Fruit fly (Drosophila melanogaster): ENCODE measurements around the gene CG9672.

Gene CG9672

DNA sequence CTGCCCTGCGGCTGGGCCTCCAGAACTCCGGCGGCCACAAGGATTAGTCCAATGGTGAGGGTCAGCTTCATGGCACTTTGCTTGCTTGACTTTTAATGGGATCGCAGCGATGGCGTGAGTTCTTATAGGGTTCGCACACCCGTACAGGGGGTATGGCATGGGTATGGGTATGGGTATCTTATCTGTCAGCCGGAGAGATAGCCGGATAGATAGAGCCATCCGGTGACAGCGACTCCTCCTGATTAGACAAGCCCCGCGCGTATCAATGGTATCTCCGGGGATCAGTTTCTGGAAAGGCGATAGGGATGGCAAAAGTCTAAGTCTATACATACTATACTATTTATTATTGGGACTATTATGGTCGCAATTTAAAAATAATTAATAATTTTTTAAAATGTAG is at the start of gene CG9672:
Gene CG9672, minus strand, starts transcription at position 101 of the 400 bp plus-strand sequence.
- no peak for TF ChIP-seq Snoo (tag; optimal IDR thresholded peaks at IDR 0.05)
- no peak for TF ChIP-seq fd96Ca (GFP tag; IDR thresholded peaks at IDR 0.05)
- TF ChIP-seq CG13204 (GFP tag; optimal IDR thresholded peaks at IDR 0.05): no peak
- TF ChIP-seq gl (tag; optimal IDR thresholded peaks at IDR 0.05): no peak
- TF ChIP-seq CG34367 (tag; optimal IDR thresholded peaks at IDR 0.05): no peak
- no peak for TF ChIP-seq CG4496 (GFP tag; IDR thresholded peaks at IDR 0.05)
- TF ChIP-seq EcR (GFP tag; optimal IDR thresholded peaks at IDR 0.05): no peak
- TF ChIP-seq CG9948 (tag; optimal IDR thresholded peaks at IDR 0.05): no peak
- TF ChIP-seq CG10348 (GFP tag; IDR thresholded peaks at IDR 0.05): no peak
- no peak for TF ChIP-seq Ets98B (GFP tag; IDR thresholded peaks at IDR 0.05)
- no peak for TF ChIP-seq Pif1B (GFP tag; optimal IDR thresholded peaks at IDR 0.05)
- no peak for TF ChIP-seq Pif1A (GFP tag; optimal IDR thresholded peaks at IDR 0.05)
- TF ChIP-seq CG17806 (tag; optimal IDR thresholded peaks at IDR 0.05): no peak
- TF ChIP-seq CG15710 (tag; optimal IDR thresholded peaks at IDR 0.05): no peak
- no peak for TF ChIP-seq CG12605 (GFP tag; IDR thresholded peaks at IDR 0.05)
- no peak for TF ChIP-seq D1 (tag; optimal IDR thresholded peaks at IDR 0.05)
- TF ChIP-seq CG8159 (tag; optimal IDR thresholded peaks at IDR 0.05): no peak
- no peak for TF ChIP-seq CG14655 (GFP tag; optimal IDR thresholded peaks at IDR 0.05)
- no peak for TF ChIP-seq CG8301 (tag; optimal IDR thresholded peaks at IDR 0.05)

DNA sequence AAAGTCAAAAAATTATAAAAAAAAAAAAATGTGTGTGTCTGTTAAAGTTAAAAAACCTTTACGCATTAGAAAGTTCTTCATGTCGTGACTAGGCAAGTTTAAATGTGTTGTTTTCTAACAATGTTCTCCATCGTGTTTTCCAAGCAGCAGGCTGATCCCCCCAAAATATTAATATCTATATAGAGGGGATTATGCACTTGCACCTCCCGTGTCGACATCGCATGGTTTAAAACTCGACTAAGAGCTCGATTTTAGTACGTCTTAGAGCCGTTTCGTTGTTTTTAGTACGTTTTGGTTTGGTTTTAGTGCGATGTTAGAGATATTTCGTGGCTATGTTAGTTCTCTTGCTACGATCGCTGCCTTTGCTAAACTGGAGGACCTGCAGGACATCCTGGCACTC is 46.4 kb upstream of the CG9672 start:
- TF ChIP-seq CG34367 (tag; optimal IDR thresholded peaks at IDR 0.05) (no peak), CG14655 (GFP tag; optimal IDR thresholded peaks at IDR 0.05) (no peak), Snoo (tag; optimal IDR thresholded peaks at IDR 0.05) (no peak), gl (tag; optimal IDR thresholded peaks at IDR 0.05) (no peak), CG8159 (tag; optimal IDR thresholded peaks at IDR 0.05) (no peak), CG15710 (tag; optimal IDR thresholded peaks at IDR 0.05) (no peak), CG8301 (tag; optimal IDR thresholded peaks at IDR 0.05) (no peak), CG13204 (GFP tag; optimal IDR thresholded peaks at IDR 0.05) (no peak), Ets98B (GFP tag; IDR thresholded peaks at IDR 0.05) (no peak), CG9948 (tag; optimal IDR thresholded peaks at IDR 0.05) (no peak), CG32121 (GFP tag; IDR thresholded peaks at IDR 0.05) (no peak), CG10348 (GFP tag; IDR thresholded peaks at IDR 0.05) (no peak)

DNA sequence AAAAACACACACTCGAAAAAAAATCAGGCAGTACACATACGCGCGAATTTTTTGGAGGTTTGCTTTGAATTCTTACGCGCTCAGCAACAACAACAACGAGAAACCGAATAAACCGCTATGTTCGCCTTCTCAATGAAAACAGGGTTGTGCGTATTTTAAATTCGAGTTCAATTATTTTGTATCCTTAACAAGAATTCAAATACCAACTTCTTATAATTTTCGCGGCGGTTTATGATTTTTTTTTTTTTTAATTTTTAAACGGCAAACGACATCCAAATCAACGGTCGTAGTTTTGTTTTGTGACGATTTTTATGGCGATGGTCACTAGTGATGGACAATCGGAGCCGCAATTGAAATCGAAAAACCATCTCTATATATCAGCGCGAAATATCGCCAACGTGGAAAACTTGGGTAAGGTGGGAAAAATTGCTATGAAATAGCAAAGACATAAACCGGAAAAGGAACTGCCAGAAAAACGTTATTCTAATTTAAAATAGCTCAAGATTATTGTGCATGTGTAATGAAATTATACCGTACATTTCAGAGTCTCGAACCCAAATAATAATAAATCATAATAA is 45.0 kb upstream of the CG9672 start, which contains the start of gene goe:
Gene goe, minus strand, starts transcription at position 332 of the 578 bp plus-strand sequence.
- no peak for TF ChIP-seq CG10348 (GFP tag; IDR thresholded peaks at IDR 0.05)
- no peak for TF ChIP-seq Pif1B (GFP tag; optimal IDR thresholded peaks at IDR 0.05)
- peak; percentile 23; the same call in 1 of the 2 replicates for TF ChIP-seq Ets98B (GFP tag; IDR thresholded peaks at IDR 0.05)
- no peak for TF ChIP-seq CG12605 (GFP tag; IDR thresholded peaks at IDR 0.05)
- TF ChIP-seq Pif1A (GFP tag; optimal IDR thresholded peaks at IDR 0.05): no peak
- TF ChIP-seq D1 (tag; optimal IDR thresholded peaks at IDR 0.05): no peak
- no peak for TF ChIP-seq CG8159 (tag; optimal IDR thresholded peaks at IDR 0.05)
- TF ChIP-seq CG15710 (tag; optimal IDR thresholded peaks at IDR 0.05): peak; percentile 27
- peak; percentile 39 for TF ChIP-seq CG34367 (tag; optimal IDR thresholded peaks at IDR 0.05)
- no peak for TF ChIP-seq EcR (GFP tag; optimal IDR thresholded peaks at IDR 0.05)
- peak; percentile 80 for TF ChIP-seq CG4496 (GFP tag; IDR thresholded peaks at IDR 0.05)
- no peak for TF ChIP-seq CG9948 (tag; optimal IDR thresholded peaks at IDR 0.05)
- TF ChIP-seq CG32121 (GFP tag; IDR thresholded peaks at IDR 0.05): no peak
- TF ChIP-seq gl (tag; optimal IDR thresholded peaks at IDR 0.05): no peak
- peak; percentile 63 for TF ChIP-seq Snoo (tag; optimal IDR thresholded peaks at IDR 0.05)
- peak; percentile 31; the same call in 1 of the 3 replicates for TF ChIP-seq fd96Ca (GFP tag; IDR thresholded peaks at IDR 0.05)
- TF ChIP-seq rn (GFP tag; IDR thresholded peaks at IDR 0.05): no peak
- no peak for TF ChIP-seq CG13204 (GFP tag; optimal IDR thresholded peaks at IDR 0.05)
- no peak for TF ChIP-seq CG8301 (tag; optimal IDR thresholded peaks at IDR 0.05)
- no peak for TF ChIP-seq CG14655 (GFP tag; optimal IDR thresholded peaks at IDR 0.05)
- no peak for TF ChIP-seq CG17806 (tag; optimal IDR thresholded peaks at IDR 0.05)

DNA sequence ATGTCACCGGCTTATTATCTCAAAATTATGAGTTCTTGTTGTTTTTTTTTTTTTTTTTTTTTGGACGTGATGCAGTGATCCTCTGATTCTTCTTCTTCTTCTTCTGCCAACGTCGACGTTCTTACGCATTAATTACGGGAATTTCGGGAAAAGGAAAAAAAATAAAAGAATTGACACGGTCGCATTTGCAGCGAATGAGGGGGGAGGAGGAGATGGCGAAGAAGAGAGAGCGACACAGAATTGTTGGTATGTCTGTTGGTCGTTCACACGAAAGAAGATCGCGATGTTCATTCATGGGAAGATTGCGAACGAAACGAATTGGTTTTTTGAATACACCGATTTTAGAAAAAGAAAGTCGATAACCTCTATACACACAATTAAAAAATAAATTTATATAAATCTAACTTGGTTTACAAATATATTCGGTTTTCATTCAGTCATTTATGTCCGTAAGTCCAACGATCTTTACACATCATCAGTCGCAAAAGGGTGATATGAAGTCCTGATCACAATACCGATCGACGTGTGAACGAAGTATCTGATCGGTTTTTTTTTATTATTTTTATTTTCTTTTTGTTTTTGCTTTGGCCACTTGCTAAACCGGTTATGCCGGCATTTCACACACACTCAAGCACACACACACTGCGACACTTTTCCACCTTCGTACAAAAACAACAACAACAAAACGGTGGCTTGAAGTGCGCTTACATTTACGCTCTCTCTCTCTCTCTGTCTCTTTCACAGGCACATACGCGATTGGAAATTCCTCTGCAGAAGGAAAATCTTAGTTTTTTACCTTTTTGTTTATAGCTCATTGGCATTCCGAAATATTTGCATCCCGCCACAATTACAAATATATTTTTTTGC is 44.3 kb upstream of the CG9672 start:
- TF ChIP-seq Ets98B (GFP tag; IDR thresholded peaks at IDR 0.05): peak; percentile 85
- 0 out of 2 replicates have a peak, but pooled peaks have one; percentile 16 for TF ChIP-seq rn (GFP tag; IDR thresholded peaks at IDR 0.05)
- TF ChIP-seq fd96Ca (GFP tag; IDR thresholded peaks at IDR 0.05): peak; percentile 78
- TF ChIP-seq CG15710 (tag; optimal IDR thresholded peaks at IDR 0.05): peak; percentile 91
- TF ChIP-seq CG9948 (tag; optimal IDR thresholded peaks at IDR 0.05): peak; percentile 87
- TF ChIP-seq Pif1A (GFP tag; optimal IDR thresholded peaks at IDR 0.05): peak; percentile 92
- TF ChIP-seq Pif1B (GFP tag; optimal IDR thresholded peaks at IDR 0.05): peak; percentile 93
- peak; percentile 87 for TF ChIP-seq CG4496 (GFP tag; IDR thresholded peaks at IDR 0.05)
- peak; percentile 88 for TF ChIP-seq CG12605 (GFP tag; IDR thresholded peaks at IDR 0.05)
- TF ChIP-seq CG13204 (GFP tag; optimal IDR thresholded peaks at IDR 0.05): peak; percentile 93
- peak; percentile 92 for TF ChIP-seq CG34367 (tag; optimal IDR thresholded peaks at IDR 0.05)
- TF ChIP-seq CG32121 (GFP tag; IDR thresholded peaks at IDR 0.05): peak; percentile 82
- TF ChIP-seq CG10348 (GFP tag; IDR thresholded peaks at IDR 0.05): no peak
- peak; percentile 89 for TF ChIP-seq gl (tag; optimal IDR thresholded peaks at IDR 0.05)
- peak; percentile 91 for TF ChIP-seq CG14655 (GFP tag; optimal IDR thresholded peaks at IDR 0.05)
- TF ChIP-seq CG8301 (tag; optimal IDR thresholded peaks at IDR 0.05): peak; percentile 87
- peak; percentile 61 for TF ChIP-seq EcR (GFP tag; optimal IDR thresholded peaks at IDR 0.05)
- TF ChIP-seq CG17806 (tag; optimal IDR thresholded peaks at IDR 0.05): peak; percentile 82
- TF ChIP-seq Snoo (tag; optimal IDR thresholded peaks at IDR 0.05): peak; percentile 89
- peak; percentile 89 for TF ChIP-seq CG8159 (tag; optimal IDR thresholded peaks at IDR 0.05)
- peak; percentile 53 for TF ChIP-seq D1 (tag; optimal IDR thresholded peaks at IDR 0.05)

DNA sequence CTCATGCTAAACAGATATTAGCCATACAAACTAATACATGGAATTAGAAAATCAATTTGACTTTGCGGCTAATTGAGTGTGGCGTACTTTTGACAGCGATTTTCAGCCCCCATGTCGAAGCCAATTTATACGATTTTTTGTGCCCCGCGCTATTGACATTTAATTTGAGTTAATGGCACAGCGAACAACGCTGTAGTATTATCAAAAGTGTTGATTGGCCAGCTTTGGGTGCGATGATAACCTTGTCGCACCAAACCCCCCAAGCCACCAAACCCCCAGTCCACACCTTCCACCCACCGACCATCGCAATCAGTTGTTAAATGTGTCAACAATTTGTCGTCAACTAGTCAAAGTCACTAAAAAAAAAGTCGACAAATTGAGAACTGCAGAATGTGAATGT is 42.6 kb upstream of the CG9672 start:
- TF ChIP-seq EcR (GFP tag; optimal IDR thresholded peaks at IDR 0.05): no peak
- TF ChIP-seq Ets98B (GFP tag; IDR thresholded peaks at IDR 0.05): no peak
- TF ChIP-seq CG15710 (tag; optimal IDR thresholded peaks at IDR 0.05): no peak
- TF ChIP-seq rn (GFP tag; IDR thresholded peaks at IDR 0.05): no peak
- no peak for TF ChIP-seq gl (tag; optimal IDR thresholded peaks at IDR 0.05)
- no peak for TF ChIP-seq D1 (tag; optimal IDR thresholded peaks at IDR 0.05)
- TF ChIP-seq Snoo (tag; optimal IDR thresholded peaks at IDR 0.05): no peak
- TF ChIP-seq CG32121 (GFP tag; IDR thresholded peaks at IDR 0.05): no peak
- TF ChIP-seq CG4496 (GFP tag; IDR thresholded peaks at IDR 0.05): no peak
- TF ChIP-seq fd96Ca (GFP tag; IDR thresholded peaks at IDR 0.05): no peak
- no peak for TF ChIP-seq CG34367 (tag; optimal IDR thresholded peaks at IDR 0.05)
- no peak for TF ChIP-seq CG14655 (GFP tag; optimal IDR thresholded peaks at IDR 0.05)
- no peak for TF ChIP-seq CG17806 (tag; optimal IDR thresholded peaks at IDR 0.05)
- TF ChIP-seq CG13204 (GFP tag; optimal IDR thresholded peaks at IDR 0.05): no peak
- TF ChIP-seq Pif1A (GFP tag; optimal IDR thresholded peaks at IDR 0.05): no peak
- TF ChIP-seq CG9948 (tag; optimal IDR thresholded peaks at IDR 0.05): no peak
- no peak for TF ChIP-seq Pif1B (GFP tag; optimal IDR thresholded peaks at IDR 0.05)
- TF ChIP-seq CG12605 (GFP tag; IDR thresholded peaks at IDR 0.05): no peak
- TF ChIP-seq CG8159 (tag; optimal IDR thresholded peaks at IDR 0.05): no peak
